Fruit fly (Drosophila melanogaster): ENCODE measurements around the gene Rpt2.

The Rpt2 gene

DNA sequence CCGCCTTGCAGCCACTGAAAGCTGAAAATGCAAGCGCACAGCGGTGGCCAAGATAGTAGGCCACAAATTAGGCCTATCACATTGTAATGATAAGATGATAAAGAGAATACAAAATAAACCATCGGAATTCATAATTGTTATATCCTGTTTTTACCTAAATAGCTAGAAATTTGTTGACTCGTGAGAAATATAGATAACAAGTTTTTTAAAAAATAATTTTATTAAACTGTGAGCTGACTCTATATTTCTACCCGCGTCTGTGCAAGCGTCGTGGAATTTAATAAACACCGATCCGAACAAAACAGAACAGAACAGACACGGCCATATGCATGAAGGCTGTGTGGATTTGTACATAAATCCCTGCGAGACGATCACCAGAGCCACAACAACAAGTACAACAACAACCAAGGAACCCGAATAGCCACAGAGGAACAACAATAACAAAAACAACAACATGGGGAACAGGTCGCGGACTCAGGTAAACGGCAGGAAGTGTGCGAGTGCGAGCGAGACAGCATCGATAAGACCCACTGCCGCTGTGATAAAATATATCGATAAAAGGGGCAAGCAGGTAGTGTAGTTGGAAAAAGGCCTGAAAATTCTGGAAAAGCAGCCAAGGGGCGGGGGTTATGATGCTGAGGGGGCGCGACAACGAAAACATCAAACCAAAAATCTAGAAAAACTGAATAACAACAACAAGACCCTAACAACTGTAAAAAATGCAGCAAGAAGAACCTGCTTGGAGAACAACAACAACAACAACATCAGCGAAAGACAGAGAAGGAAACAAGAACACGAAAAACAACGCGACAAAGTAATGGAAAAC lies 44.9 kb downstream of the Rpt2 start (continued):
- TF ChIP-seq CG2889 (GFP tag; IDR thresholded peaks at IDR 0.05) (0 out of 3 replicates have a peak, but pooled peaks have one; percentile 20), ems (GFP tag; optimal IDR thresholded peaks at IDR 0.05) (peak; percentile 54), HmgZ (tag; optimal IDR thresholded peaks at IDR 0.05) (peak; percentile 59), vvl (GFP tag; IDR thresholded peaks at IDR 0.05) (peak; percentile 89), Eip74EF (GFP tag; optimal IDR thresholded peaks at IDR 0.05) (peak in 1 of 2 experiments; percentile 81), hbn (GFP tag; IDR thresholded peaks at IDR 0.05; ENCODE audit: partially characterized antibody) (no peak), Six4 (GFP tag; optimal IDR thresholded peaks at IDR 0.05) (peak; percentile 86), CrebB (tag; optimal IDR thresholded peaks at IDR 0.05) (peak; percentile 60), Hr3 (GFP tag; optimal IDR thresholded peaks at IDR 0.05) (peak; percentile 83), pros (GFP tag; optimal IDR thresholded peaks at IDR 0.05) (peak; percentile 70), Med (GFP tag) (peak; percentile 89), lilli (GFP tag; optimal IDR thresholded peaks at IDR 0.05) (peak; percentile 73), vnd (GFP tag; IDR thresholded peaks at IDR 0.05; ENCODE audit: partially characterized antibody) (no peak), tio (GFP tag; optimal IDR thresholded peaks at IDR 0.05) (peak; percentile 90), CG11247 (GFP tag; IDR thresholded peaks at IDR 0.05) (peak; percentile 56), CG12236 (GFP tag; optimal IDR thresholded peaks at IDR 0.05) (peak; percentile 58), CG9932 (GFP tag; IDR thresholded peaks at IDR 0.05) (peak; percentile 31; the same call in 1 of the 2 replicates), scrt (GFP tag; optimal IDR thresholded peaks at IDR 0.05) (peak; percentile 55), pita (GFP tag; optimal IDR thresholded peaks at IDR 0.05) (no peak), CG4328 (GFP tag; optimal IDR thresholded peaks at IDR 0.05) (peak; percentile 74), dpn (GFP tag; optimal IDR thresholded peaks at IDR 0.05) (peak; percentile 51 to 80), oc (tag; optimal IDR thresholded peaks at IDR 0.05) (peak; percentile 81), pum (GFP tag; optimal IDR thresholded peaks at IDR 0.05) (peak; percentile 80), CkIIα-i1 (GFP tag; IDR thresholded peaks at IDR 0.05) (no peak), CG10147 (GFP tag; optimal IDR thresholded peaks at IDR 0.05) (peak; percentile 62), twi (tag; optimal IDR thresholded peaks at IDR 0.05) (peak; percentile 94), crc (GFP tag; optimal IDR thresholded peaks at IDR 0.05) (peak; percentile 36), Tbp (GFP tag; optimal IDR thresholded peaks at IDR 0.05) (no peak), CG13287 (GFP tag; IDR thresholded peaks at IDR 0.05; ENCODE audit: partially characterized antibody) (no peak), CG11723 (GFP tag; optimal IDR thresholded peaks at IDR 0.05) (peak; percentile 76), Atf3 (GFP tag; optimal IDR thresholded peaks at IDR 0.05) (peak; percentile 67), CG30431 (GFP tag; optimal IDR thresholded peaks at IDR 0.05) (peak; percentile 68), caup (GFP tag; optimal IDR thresholded peaks at IDR 0.05; ENCODE audit: severe bottlenecking) (peak; percentile 50), CG8924 (tag; optimal IDR thresholded peaks at IDR 0.05) (peak; percentile 95), Oli (tag; optimal IDR thresholded peaks at IDR 0.05) (peak; percentile 90), CG15011 (GFP tag; optimal IDR thresholded peaks at IDR 0.05) (peak; percentile 69), CG32767 (GFP tag; IDR thresholded peaks at IDR 0.05) (peak; percentile 89), br (optimal IDR thresholded peaks at IDR 0.05) (no peak), kay (GFP tag; optimal IDR thresholded peaks at IDR 0.05) (peak; percentile 52), fru (optimal IDR thresholded peaks at IDR 0.05) (no peak), CG9609 (GFP tag; optimal IDR thresholded peaks at IDR 0.05) (peak; percentile 64), hkb (optimal IDR thresholded peaks at IDR 0.05) (no peak), hkb (GFP tag; IDR thresholded peaks at IDR 0.05) (peak; percentile 87), Neu2 (GFP tag; optimal IDR thresholded peaks at IDR 0.05; ENCODE audit: borderline replicate concordance) (peak; percentile 14), CG12104 (GFP tag; optimal IDR thresholded peaks at IDR 0.05) (peak; percentile 74), slp2 (GFP tag; optimal IDR thresholded peaks at IDR 0.05) (peak; percentile 64), CG12942 (GFP tag; optimal IDR thresholded peaks at IDR 0.05) (peak; percentile 69), CG18011 (GFP tag; optimal IDR thresholded peaks at IDR 0.05) (peak; percentile 13), Max (GFP tag; optimal IDR thresholded peaks at IDR 0.05) (peak; percentile 81), CG7786 (GFP tag; optimal IDR thresholded peaks at IDR 0.05) (peak; percentile 65)

Measured in whole organism, embryonic.